Fruit fly (Drosophila melanogaster) whole organism, adult: ENCODE measurements around the gene CG11737.

Experiments
- CG11617 ChIP-seq: fragments of 200-800 bp; sonication (Bioruptor generic); optimal IDR thresholded peaks from 2 replicates; lab custom pipeline; 2017; ENCODE audit warnings: mild to moderate bottlenecking, missing biosample characterization, missing genetic modification reagents, missing genetic modification characterization
- CG12768 ChIP-seq: fragments of 200-800 bp; sonication (Bioruptor generic); optimal IDR thresholded peaks from 2 replicates; lab custom pipeline; 2017; ENCODE audit warnings: missing biosample characterization, missing genetic modification characterization, mild to moderate bottlenecking, moderate library complexity, missing genetic modification reagents
- CG14711 ChIP-seq: fragments of 200-800 bp; sonication (Bioruptor generic); optimal IDR thresholded peaks from 2 replicates; lab custom pipeline; 2018; ENCODE audit warnings: missing biosample characterization, mild to moderate bottlenecking, missing genetic modification characterization, moderate library complexity
- CG1620 ChIP-seq: fragments of 200-800 bp; sonication (Bioruptor generic); optimal IDR thresholded peaks from 2 replicates; lab custom pipeline; 2016; ENCODE audit warnings: missing biosample characterization, missing genetic modification characterization
- CG33017 ChIP-seq: fragments of 200-800 bp; sonication (Bioruptor generic); optimal IDR thresholded peaks from 2 replicates; lab custom pipeline; 2018; ENCODE audit warnings: missing biosample characterization, mild to moderate bottlenecking, missing genetic modification characterization, moderate library complexity
- CG5204 ChIP-seq: fragments of 200-800 bp; sonication (Bioruptor generic); optimal IDR thresholded peaks from 2 replicates; lab custom pipeline; 2016; ENCODE audit warnings: missing biosample characterization, missing genetic modification characterization
- CG7045 ChIP-seq: fragments of 200-800 bp; sonication (Bioruptor generic); optimal IDR thresholded peaks from 2 replicates; lab custom pipeline; 2017; ENCODE audit warnings: missing biosample characterization, mild to moderate bottlenecking, missing genetic modification characterization
- CG7101 ChIP-seq: fragments of 200-800 bp; sonication (Bioruptor generic); optimal IDR thresholded peaks from 2 replicates; lab custom pipeline; 2018; ENCODE audit warnings: missing biosample characterization, mild to moderate bottlenecking, missing genetic modification characterization, moderate library complexity
- Clk ChIP-seq: fragments of 200-800 bp; sonication (Bioruptor generic); optimal IDR thresholded peaks from 2 replicates; lab custom pipeline; 2017; ENCODE audit warnings: missing biosample characterization, missing genetic modification characterization
- Crg-1 ChIP-seq: fragments of 200-800 bp; sonication (Bioruptor generic); optimal IDR thresholded peaks from 2 replicates; lab custom pipeline; 2016; ENCODE audit warnings: missing biosample characterization, missing genetic modification characterization
- Hr96 ChIP-seq: fragments of 200-800 bp; sonication (Bioruptor generic); optimal IDR thresholded peaks from 2 replicates; lab custom pipeline; 2016; ENCODE audit warnings: missing biosample characterization, missing genetic modification characterization
- Mnt ChIP-seq: fragments of 200-800 bp; sonication (Bioruptor generic); optimal IDR thresholded peaks from 2 replicates; lab custom pipeline; 2016; ENCODE audit warnings: missing biosample characterization, mild to moderate bottlenecking, missing genetic modification characterization
- bab1 ChIP-seq: fragments of 200-800 bp; sonication (Bioruptor generic); optimal IDR thresholded peaks from 3 replicates; lab custom pipeline; 2019; ENCODE audit warnings: missing biosample characterization, mild to moderate bottlenecking, missing genetic modification characterization, moderate library complexity
- cic ChIP-seq: fragments of 200-800 bp; sonication (Bioruptor generic); optimal IDR thresholded peaks from 2 replicates; lab custom pipeline; 2017; ENCODE audit warnings: missing biosample characterization, mild to moderate bottlenecking, missing genetic modification characterization, moderate library complexity
- cnc ChIP-seq, 2 experiments: fragments of >200 bp; optimal IDR thresholded peaks; 2 replicates each; lab custom pipeline; 2017
- kay ChIP-seq: fragments of 200-800 bp; sonication (Bioruptor generic); peaks from one replicate; lab custom pipeline; 2016; ENCODE audit warnings: missing biosample characterization, missing genetic modification characterization, borderline replicate concordance
- ovo ChIP-seq: fragments of 200-800 bp; sonication (Bioruptor generic); optimal IDR thresholded peaks from 2 replicates; lab custom pipeline; 2016; ENCODE audit warnings: missing biosample characterization, missing genetic modification characterization
- pad ChIP-seq: fragments of 200-800 bp; sonication (Bioruptor generic); optimal IDR thresholded peaks from 3 replicates; lab custom pipeline; 2017; ENCODE audit warnings: missing biosample characterization, missing genetic modification characterization, mild to moderate bottlenecking, moderate library complexity, missing genetic modification reagents
- tj ChIP-seq: fragments of 200-800 bp; sonication (Bioruptor generic); optimal IDR thresholded peaks from 3 replicates; lab custom pipeline; 2017; ENCODE audit warnings: missing biosample characterization, mild to moderate bottlenecking, missing genetic modification characterization, moderate library complexity
- toe ChIP-seq: fragments of 200-800 bp; sonication (Bioruptor generic); optimal IDR thresholded peaks from 2 replicates; lab custom pipeline; 2016; ENCODE audit warnings: missing biosample characterization, missing genetic modification characterization

CG11737 gene

dm6 chr3R:8511258-8511657, 6.4 kb upstream of the CG11737 start, which contains the start of gene Or85b:
Gene Or85b, minus strand, starts transcription at chr3R:8511358.
- TF ChIP-seq Mnt (GFP tag; lab: Kevin White, UChicago), result no peak
- TF ChIP-seq CG33017 (tag; lab: Kevin White, UChicago), result no peak
- TF ChIP-seq CG11617 (GFP tag; lab: Kevin White, UChicago), result no peak
- no peak for TF ChIP-seq toe (GFP tag; lab: Kevin White, UChicago)
- no peak for TF ChIP-seq Crg-1 (GFP tag; lab: Kevin White, UChicago)
- TF ChIP-seq cic, result no peak
- TF ChIP-seq CG14711 (tag; lab: Kevin White, UChicago), result no peak
- TF ChIP-seq Clk (GFP tag; lab: Kevin White, UChicago), result no peak
- no peak for TF ChIP-seq tj (GFP tag; lab: Kevin White, UChicago)
- TF ChIP-seq bab1 (GFP tag; lab: Kevin White, UChicago), result no peak
- TF ChIP-seq CG12768 (GFP tag; lab: Kevin White, UChicago), result no peak
- no peak for TF ChIP-seq cnc (optimal IDR thresholded peaks at IDR 0.05; lab: Kevin White, UChicago)
- TF ChIP-seq CG5204 (GFP tag; lab: Kevin White, UChicago), result no peak
- no peak for TF ChIP-seq kay (GFP tag; lab: Kevin White, UChicago)
- no peak for TF ChIP-seq pad (GFP tag; lab: Kevin White, UChicago)
- no peak for TF ChIP-seq Hr96
- no peak for TF ChIP-seq CG1620 (GFP tag; lab: Kevin White, UChicago)
- no peak for TF ChIP-seq ovo (GFP tag; lab: Kevin White, UChicago)
- TF ChIP-seq CG7101 (tag; lab: Kevin White, UChicago), result no peak

- TF ChIP-seq bab1 (GFP tag; lab: Kevin White, UChicago) (no peak), CG7045 (no peak), Mnt (GFP tag; lab: Kevin White, UChicago) (no peak), CG5204 (GFP tag; lab: Kevin White, UChicago) (no peak), CG7101 (tag; lab: Kevin White, UChicago) (no peak), toe (GFP tag; lab: Kevin White, UChicago) (no peak), CG1620 (GFP tag; lab: Kevin White, UChicago) (no peak), CG33017 (tag; lab: Kevin White, UChicago) (no peak), CG14711 (tag; lab: Kevin White, UChicago) (no peak), kay (GFP tag; lab: Kevin White, UChicago) (no peak), CG11617 (GFP tag; lab: Kevin White, UChicago) (no peak), CG12768 (GFP tag; lab: Kevin White, UChicago) (no peak), pad (GFP tag; lab: Kevin White, UChicago) (no peak), Hr96 (no peak), ovo (GFP tag; lab: Kevin White, UChicago) (no peak), cnc (optimal IDR thresholded peaks at IDR 0.05; lab: Kevin White, UChicago) (no peak), cic (no peak), Crg-1 (GFP tag; lab: Kevin White, UChicago) (no peak), Clk (GFP tag; lab: Kevin White, UChicago) (no peak), tj (GFP tag; lab: Kevin White, UChicago) (no peak)
Observed at dm6 chr3R:8512922-8513321, 4.7 kb upstream of the CG11737 start, which contains the start of gene Or85c. Gene Or85c, minus strand, starts transcription at chr3R:8513022.

dm6 chr3R:8518565-8519154, 992 bp downstream of the CG11737 start:
- TF ChIP-seq CG33017 (tag; lab: Kevin White, UChicago) (no peak), CG12768 (GFP tag; lab: Kevin White, UChicago) (no peak), kay (GFP tag; lab: Kevin White, UChicago) (no peak), Mnt (GFP tag; lab: Kevin White, UChicago) (no peak), CG1620 (GFP tag; lab: Kevin White, UChicago) (no peak), CG5204 (GFP tag; lab: Kevin White, UChicago) (no peak), Clk (GFP tag; lab: Kevin White, UChicago) (no peak), bab1 (GFP tag; lab: Kevin White, UChicago) (no peak), toe (GFP tag; lab: Kevin White, UChicago) (no peak), CG11617 (GFP tag; lab: Kevin White, UChicago) (no peak), Hr96 (no peak), Crg-1 (GFP tag; lab: Kevin White, UChicago) (no peak), CG7101 (tag; lab: Kevin White, UChicago) (no peak), ovo (GFP tag; lab: Kevin White, UChicago) (no peak), CG7045 (no peak), pad (GFP tag; lab: Kevin White, UChicago) (no peak), cic (no peak), cnc (optimal IDR thresholded peaks at IDR 0.05; lab: Kevin White, UChicago) (no peak)

- TF ChIP-seq CG7045 (no peak), cnc (optimal IDR thresholded peaks at IDR 0.05; lab: Kevin White, UChicago) (no peak), CG12768 (GFP tag; lab: Kevin White, UChicago) (no peak), bab1 (GFP tag; lab: Kevin White, UChicago) (no peak), ovo (GFP tag; lab: Kevin White, UChicago) (no peak), tj (GFP tag; lab: Kevin White, UChicago) (no peak), pad (GFP tag; lab: Kevin White, UChicago) (no peak), Mnt (GFP tag; lab: Kevin White, UChicago) (no peak), kay (GFP tag; lab: Kevin White, UChicago) (no peak), Clk (GFP tag; lab: Kevin White, UChicago) (no peak), CG5204 (GFP tag; lab: Kevin White, UChicago) (no peak), CG11617 (GFP tag; lab: Kevin White, UChicago) (no peak), toe (GFP tag; lab: Kevin White, UChicago) (no peak), Hr96 (no peak), Crg-1 (GFP tag; lab: Kevin White, UChicago) (no peak), CG1620 (GFP tag; lab: Kevin White, UChicago) (no peak), CG7101 (tag; lab: Kevin White, UChicago) (no peak), CG14711 (tag; lab: Kevin White, UChicago) (no peak), cic (no peak), CG33017 (tag; lab: Kevin White, UChicago) (no peak)
Observed at dm6 chr3R:8519157-8519556, 1.5 kb downstream of the CG11737 start.
